Worm (Caenorhabditis elegans): ENCODE data around the gene B0294.1.

DNA sequence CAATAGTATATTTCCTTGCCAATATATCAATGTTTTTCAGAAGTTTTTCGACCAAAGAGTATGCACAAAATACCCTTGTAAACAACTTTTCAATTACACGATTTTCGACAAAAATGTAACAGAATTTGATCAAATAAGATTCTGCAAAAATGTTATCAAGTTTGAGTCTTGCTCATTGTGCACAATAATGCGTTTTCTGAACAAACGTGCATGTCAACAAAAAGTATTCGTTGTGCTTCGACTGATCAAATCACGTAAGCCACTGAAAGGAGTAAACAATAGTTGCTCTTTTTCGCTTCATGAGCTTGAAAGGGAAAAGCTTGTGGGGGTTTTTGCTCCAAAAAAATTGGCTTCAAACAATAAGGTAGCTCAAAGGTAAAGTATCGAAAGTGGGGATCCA, 9.9 kb upstream of the B0294.1 start:
- TF ChIP-seq aly-2 (tag; optimal IDR thresholded peaks at IDR 0.05) (no peak), unc-98 (GFP tag; IDR thresholded peaks at IDR 0.05) (no peak)

All from whole organism, L1 larva.